Worm (Caenorhabditis elegans) whole organism, young adult: ENCODE measurements around the gene F38B7.10.

ENCODE experiments used
- B0019.2 ChIP-seq: fragments of 200-800 bp; sonication (Bioruptor generic); conservative IDR thresholded peaks from 2 replicates; pipeline ENCODE4 v1.3.6; 2022; ENCODE audit warnings: missing genetic modification reagents, missing genetic modification characterization, missing compliant biosample characterization
- C06A6.2 ChIP-seq: fragments of 200-800 bp; sonication (Bioruptor generic); conservative IDR thresholded peaks from 2 replicates; pipeline ENCODE4 v1.3.6; 2022; ENCODE audit warnings: missing genetic modification characterization, missing compliant biosample characterization
- F22D6.2 ChIP-seq: sonication (generic microtip); optimal IDR thresholded peaks from 2 replicates; lab custom pipeline; 2016; ENCODE audit warnings: mild to moderate bottlenecking, missing genetic modification characterization, missing compliant biosample characterization
- F37B4.10 ChIP-seq: fragments of 200-800 bp; sonication (Bioruptor generic); IDR thresholded peaks from 2 replicates; pipeline ENCODE4 v1.3.6; 2022; ENCODE audit warnings: missing genetic modification characterization, missing compliant biosample characterization
- F55B11.4 ChIP-seq: sonication (generic microtip); optimal IDR thresholded peaks from 2 replicates; lab custom pipeline; 2016; ENCODE audit warnings: missing compliant biosample characterization, missing genetic modification characterization, borderline replicate concordance; ENCODE audit not compliant: insufficient read depth
- F57A8.1 ChIP-seq: fragments of 200-800 bp; sonication (Bioruptor generic); optimal IDR thresholded peaks from 2 replicates; lab custom pipeline; 2018; ENCODE audit warnings: mild to moderate bottlenecking, missing genetic modification characterization, moderate library complexity, missing compliant biosample characterization
- T07F8.4 ChIP-seq: sonication (generic microtip); optimal IDR thresholded peaks from 2 replicates; lab custom pipeline; 2016; ENCODE audit warnings: mild to moderate bottlenecking, missing genetic modification characterization, moderate library complexity, missing compliant biosample characterization
- Y56A3A.18 ChIP-seq: fragments of 200-800 bp; sonication (Bioruptor generic); IDR thresholded peaks from 2 replicates; pipeline ENCODE4 v1.3.6; 2022; ENCODE audit warnings: missing genetic modification reagents, missing genetic modification characterization, missing compliant biosample characterization
- ama-1 ChIP-seq, 3 experiments: fragments of 150-350 bp in 1 of 3; sonication (generic microtip) in 2 of 3; optimal IDR thresholded peaks; 2 replicates each; lab custom pipeline; 2014 to 2018; ENCODE audit warnings: missing biosample characterization in 2 of 3, missing genetic modification characterization in 2 of 3, missing genetic modification reagents in 2 of 3
- atf-7 ChIP-seq: sonication (generic microtip); optimal IDR thresholded peaks from 2 replicates; lab custom pipeline; 2017; ENCODE audit warnings: mild to moderate bottlenecking, missing genetic modification characterization, missing compliant biosample characterization
- bed-1 ChIP-seq: fragments of 200-800 bp; sonication (Bioruptor generic); IDR thresholded peaks from 2 replicates; pipeline ENCODE4 v1.3.6; 2022; ENCODE audit warnings: missing genetic modification reagents, missing genetic modification characterization, missing compliant biosample characterization
- bed-2 ChIP-seq: fragments of 200-800 bp; sonication (Bioruptor generic); IDR thresholded peaks from 2 replicates; pipeline ENCODE4 v1.3.6; 2022; ENCODE audit warnings: missing genetic modification reagents, missing genetic modification characterization, missing compliant biosample characterization
- cebp-1 ChIP-seq, 2 experiments: fragments of 200-800 bp in 1 of 2; sonication (Bioruptor generic) in 1 of 2; sonication (generic microtip) in 1 of 2; IDR thresholded peaks in 1 of 2; optimal IDR thresholded peaks in 1 of 2; 2 replicates each; pipeline versions ENCODE4 v1.3.6 to Lab custom; 2017 to 2022; ENCODE audit warnings: missing compliant biosample characterization in 2 of 2, missing genetic modification characterization in 2 of 2, mild to moderate bottlenecking in 1 of 2, missing genetic modification reagents in 1 of 2, moderate library complexity in 1 of 2
- ceh-27 ChIP-seq: fragments of 200-800 bp; sonication (Bioruptor generic); optimal IDR thresholded peaks from 2 replicates; lab custom pipeline; 2018; ENCODE audit warnings: mild to moderate bottlenecking, missing genetic modification characterization, moderate library complexity, missing compliant biosample characterization
- die-1 ChIP-seq: sonication (generic microtip); optimal IDR thresholded peaks from 2 replicates; lab custom pipeline; 2016; ENCODE audit warnings: missing genotype, mild to moderate bottlenecking, missing genetic modification characterization, missing compliant biosample characterization
- dpff-1 ChIP-seq: sonication (generic microtip); optimal IDR thresholded peaks from 2 replicates; lab custom pipeline; 2017; ENCODE audit warnings: mild to moderate bottlenecking, missing genetic modification characterization, missing compliant biosample characterization
- dpl-1 ChIP-seq: fragments of 150-350 bp; optimal IDR thresholded peaks from 2 replicates; lab custom pipeline; 2014; ENCODE audit warnings: missing biosample characterization, missing genetic modification reagents, missing genetic modification characterization
- egl-18 ChIP-seq: fragments of 200-800 bp; sonication (Bioruptor generic); IDR thresholded peaks from 2 replicates; pipeline ENCODE4 v1.3.6; 2022; ENCODE audit warnings: missing genetic modification reagents, missing genetic modification characterization, missing compliant biosample characterization
- gei-17 ChIP-seq: fragments of 200-800 bp; sonication (Bioruptor generic); optimal IDR thresholded peaks from 2 replicates; lab custom pipeline; 2018; ENCODE audit warnings: mild to moderate bottlenecking, missing genetic modification characterization, missing compliant biosample characterization
- him-1 ChIP-seq: sonication (generic microtip); optimal IDR thresholded peaks from 2 replicates; lab custom pipeline; 2016; ENCODE audit warnings: missing genotype, missing genetic modification reagents, missing genetic modification characterization, missing compliant biosample characterization
- hlh-12 ChIP-seq: sonication (generic microtip); optimal IDR thresholded peaks from 2 replicates; lab custom pipeline; 2016; ENCODE audit warnings: missing genetic modification characterization, missing compliant biosample characterization
- hlh-26 ChIP-seq: fragments of 200-800 bp; sonication (Bioruptor generic); conservative IDR thresholded peaks from 2 replicates; pipeline ENCODE4 v1.3.6; 2022; ENCODE audit warnings: missing genetic modification reagents, missing genetic modification characterization, missing compliant biosample characterization
- hmg-20 ChIP-seq: fragments of 200-800 bp; sonication (Bioruptor generic); IDR thresholded peaks from 2 replicates; pipeline ENCODE4 v1.3.6; 2022; ENCODE audit warnings: missing genetic modification reagents, missing genetic modification characterization, missing compliant biosample characterization
- lag-1 ChIP-seq: fragments of 200-800 bp; sonication (Bioruptor generic); IDR thresholded peaks from 2 replicates; pipeline ENCODE4 v1.3.6; 2022; ENCODE audit warnings: missing genetic modification reagents, missing genetic modification characterization, missing compliant biosample characterization
- lin-35 ChIP-seq, 3 experiments: fragments of 150-350 bp in 2 of 3; sonication (generic microtip) in 1 of 3; optimal IDR thresholded peaks; 2 replicates each; lab custom pipeline; 2014 to 2018; ENCODE audit warnings: missing biosample characterization in 3 of 3, missing genetic modification characterization in 3 of 3, missing genetic modification reagents in 3 of 3
- mxl-1 ChIP-seq: sonication (generic microtip); optimal IDR thresholded peaks from 2 replicates; lab custom pipeline; 2016; ENCODE audit warnings: missing genetic modification characterization, missing compliant biosample characterization
- nhr-179 ChIP-seq: sonication (generic microtip); optimal IDR thresholded peaks from 2 replicates; lab custom pipeline; 2016; ENCODE audit warnings: mild to moderate bottlenecking, missing genetic modification characterization, missing compliant biosample characterization
- nhr-80 ChIP-seq: sonication (generic microtip); optimal IDR thresholded peaks from 2 replicates; lab custom pipeline; 2016; ENCODE audit warnings: missing genetic modification characterization, missing compliant biosample characterization
- snpc-3.4 ChIP-seq: sonication (generic microtip); optimal IDR thresholded peaks from 2 replicates; lab custom pipeline; 2017; ENCODE audit warnings: missing genetic modification characterization, mild to moderate bottlenecking, missing compliant biosample characterization, antibody characterized with exemption, moderate library complexity, missing genotype, missing genetic modification reagents
- somi-1 ChIP-seq: fragments of 200-800 bp; sonication (Bioruptor generic); optimal IDR thresholded peaks from 2 replicates; lab custom pipeline; 2018; ENCODE audit warnings: mild to moderate bottlenecking, missing genetic modification characterization, missing compliant biosample characterization
- sptf-2 ChIP-seq: fragments of 200-800 bp; sonication (Bioruptor generic); optimal IDR thresholded peaks from 2 replicates; lab custom pipeline; 2018; ENCODE audit warnings: mild to moderate bottlenecking, missing genetic modification characterization, missing compliant biosample characterization
- xnd-1 ChIP-seq: sonication (generic microtip); optimal IDR thresholded peaks from 2 replicates; lab custom pipeline; 2016; ENCODE audit warnings: missing genotype, missing genetic modification reagents, missing genetic modification characterization, missing compliant biosample characterization
- zfh-2 ChIP-seq: fragments of 200-800 bp; sonication (Bioruptor generic); conservative IDR thresholded peaks from 2 replicates; pipeline ENCODE4 v1.3.6; 2022; ENCODE audit warnings: missing genetic modification reagents, missing genetic modification characterization, missing compliant biosample characterization
- ztf-18 ChIP-seq: sonication (generic microtip); optimal IDR thresholded peaks from 2 replicates; lab custom pipeline; 2016; ENCODE audit warnings: missing genotype, mild to moderate bottlenecking, missing genetic modification characterization, missing compliant biosample characterization

Gene F38B7.10

DNA sequence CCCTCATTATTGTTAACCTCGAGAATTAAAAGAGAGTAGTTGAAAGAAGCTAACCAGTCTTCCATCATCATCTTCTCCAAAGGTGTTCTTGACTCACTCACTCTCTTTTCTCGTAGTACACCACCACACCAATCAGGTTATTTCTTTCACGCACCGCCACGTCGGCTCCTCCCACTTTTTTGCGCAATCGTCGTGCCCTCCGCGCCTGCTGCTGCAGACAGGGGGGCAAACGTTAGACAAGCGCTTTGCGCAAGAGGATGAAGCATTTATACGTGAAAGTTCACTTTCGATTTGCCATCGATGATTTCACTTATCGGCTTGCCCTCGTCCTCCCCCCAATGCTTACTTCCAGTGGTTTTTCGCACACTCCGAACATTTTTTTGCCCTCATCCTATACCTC, 20.0 kb upstream of the F38B7.10 start:
- TF ChIP-seq lag-1 (no peak), zfh-2 (peak; percentile 69), F57A8.1 (GFP tag; lab: Kevin White, UChicago) (no peak), nhr-179 (tag; lab: Kevin White, UChicago) (no peak)

DNA sequence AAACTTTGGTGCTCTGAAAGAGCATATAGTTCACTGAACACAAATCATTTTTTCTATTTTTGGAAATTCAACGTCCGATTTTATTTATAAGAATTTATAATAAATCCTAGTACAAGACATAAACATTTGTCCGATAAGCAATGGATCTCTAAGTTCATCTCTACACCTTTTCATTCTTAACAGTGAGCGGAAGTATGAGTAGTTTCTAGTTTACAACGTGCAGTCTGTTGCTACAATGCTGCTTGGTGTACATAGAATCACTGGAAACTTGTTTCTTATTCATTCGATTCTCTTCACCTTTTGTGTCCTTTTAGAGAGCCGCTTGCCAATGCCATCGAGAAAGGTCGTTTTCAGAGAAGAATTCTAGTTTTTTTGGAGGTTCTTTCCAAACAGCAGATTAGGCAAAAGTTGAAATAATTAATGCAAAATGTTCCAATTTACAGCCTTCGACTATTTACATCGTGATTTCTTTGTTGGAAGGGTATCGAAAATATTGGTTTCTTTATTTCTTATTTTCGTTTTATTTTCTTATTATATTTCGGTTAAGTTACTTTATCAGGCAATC, 18.3 kb upstream of the F38B7.10 start:
- no peak for TF ChIP-seq die-1 (tag; lab: Kevin White, UChicago)
- TF ChIP-seq snpc-3.4 (tag; lab: Kevin White, UChicago): no peak
- no peak for TF ChIP-seq bed-2 (GFP tag; lab: Robert Waterston, UW)
- TF ChIP-seq him-1 (tag; lab: Kevin White, UChicago): no peak
- no peak for TF ChIP-seq xnd-1 (tag; lab: Kevin White, UChicago)
- TF ChIP-seq sptf-2 (GFP tag; lab: Kevin White, UChicago): no peak
- TF ChIP-seq zfh-2: no peak
- no peak for TF ChIP-seq Y56A3A.18
- TF ChIP-seq F37B4.10 (GFP tag; lab: Robert Waterston, UW): no peak
- no peak for TF ChIP-seq hmg-20
- no peak for TF ChIP-seq ama-1 (optimal IDR thresholded peaks at IDR 0.05; lab: Kevin White, UChicago)
- TF ChIP-seq ama-1 (GFP tag; optimal IDR thresholded peaks at IDR 0.05; lab: Kevin White, UChicago): no peak
- no peak for TF ChIP-seq hlh-12

DNA sequence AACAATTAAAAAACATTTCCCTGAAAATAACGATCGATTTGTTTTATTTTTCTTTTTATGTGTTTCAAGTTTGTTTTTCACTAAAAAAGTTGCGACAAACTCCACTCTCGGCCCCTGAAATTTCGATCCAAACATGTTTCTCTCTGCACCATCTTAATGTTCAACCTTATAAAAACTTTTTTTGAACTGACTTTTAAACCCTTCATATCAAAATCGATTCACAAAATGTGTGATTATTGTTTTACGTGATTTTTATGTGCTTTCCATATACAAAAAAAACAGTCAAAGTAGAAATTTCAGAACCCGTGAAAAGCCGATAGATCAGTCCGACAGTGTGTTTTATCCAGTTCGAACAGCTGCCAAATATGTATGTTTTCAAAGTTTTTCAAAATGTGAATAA, 17.8 kb upstream of the F38B7.10 start, which contains the start of gene ccch-1:
Gene ccch-1, plus strand, starts transcription at position 301 of the 400 bp plus-strand sequence.
- no peak for TF ChIP-seq dpl-1 (GFP tag; lab: Kevin White, UChicago)
- TF ChIP-seq lag-1: no peak
- TF ChIP-seq cebp-1 (GFP tag; IDR thresholded peaks at IDR 0.05; lab: Robert Waterston, UW): no peak
- TF ChIP-seq cebp-1 (tag; optimal IDR thresholded peaks at IDR 0.05; lab: Kevin White, UChicago): no peak
- no peak for TF ChIP-seq mxl-1 (tag; lab: Kevin White, UChicago)
- TF ChIP-seq dpff-1 (tag; lab: Kevin White, UChicago): no peak
- no peak for TF ChIP-seq T07F8.4 (tag; lab: Kevin White, UChicago)
- TF ChIP-seq gei-17 (GFP tag; lab: Kevin White, UChicago): no peak
- no peak for TF ChIP-seq sptf-2 (GFP tag; lab: Kevin White, UChicago)
- no peak for TF ChIP-seq nhr-80 (tag; lab: Kevin White, UChicago)
- TF ChIP-seq lin-35 (GFP tag; optimal IDR thresholded peaks at IDR 0.05; lab: Kevin White, UChicago): no peak
- no peak for TF ChIP-seq B0019.2 (GFP tag; lab: Robert Waterston, UW)
- no peak for TF ChIP-seq him-1 (tag; lab: Kevin White, UChicago)
- no peak for TF ChIP-seq somi-1 (GFP tag; lab: Kevin White, UChicago)
- TF ChIP-seq ztf-18 (tag; lab: Kevin White, UChicago): no peak
- no peak for TF ChIP-seq hlh-26 (GFP tag; lab: Robert Waterston, UW)

DNA sequence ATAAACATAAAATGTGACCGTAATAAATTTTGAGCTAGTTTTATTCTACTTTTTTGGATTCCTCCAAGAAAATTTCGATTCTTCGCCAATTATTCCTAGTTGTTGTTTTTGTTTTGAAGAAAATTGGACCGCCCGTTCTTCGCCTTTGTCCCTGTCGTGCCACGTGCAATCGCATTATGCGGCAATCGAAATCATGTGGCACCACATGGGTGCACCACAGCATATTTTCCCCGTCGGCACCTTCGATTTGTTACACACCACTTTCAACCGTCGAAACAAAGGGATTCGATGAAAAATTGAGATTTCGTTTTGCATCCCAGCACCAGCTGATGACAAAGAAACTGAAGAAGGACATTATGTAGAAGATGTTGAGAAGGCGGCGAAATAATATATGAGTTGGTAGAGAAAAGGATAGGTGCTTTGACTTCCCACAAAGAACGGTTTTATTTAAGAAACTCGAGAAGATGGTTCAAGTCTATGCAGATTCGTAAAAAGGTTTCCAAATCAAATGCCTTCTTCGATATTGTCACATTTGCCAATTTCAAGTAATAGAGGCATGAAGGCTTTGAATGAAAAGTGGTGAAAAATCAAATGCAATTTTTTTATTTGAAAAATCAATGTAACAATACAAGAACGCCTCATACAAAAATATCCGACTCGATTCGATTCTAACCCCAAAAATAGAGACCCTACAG, 16.5 kb upstream of the F38B7.10 start:
- TF ChIP-seq egl-18 (GFP tag; lab: Robert Waterston, UW): no peak
- TF ChIP-seq bed-1 (GFP tag; lab: Robert Waterston, UW): no peak
- no peak for TF ChIP-seq cebp-1 (GFP tag; IDR thresholded peaks at IDR 0.05; lab: Robert Waterston, UW)
- TF ChIP-seq cebp-1 (tag; optimal IDR thresholded peaks at IDR 0.05; lab: Kevin White, UChicago): no peak
- no peak for TF ChIP-seq ceh-27 (GFP tag; lab: Kevin White, UChicago)
- no peak for TF ChIP-seq atf-7 (tag; lab: Kevin White, UChicago)
- no peak for TF ChIP-seq sptf-2 (GFP tag; lab: Kevin White, UChicago)
- TF ChIP-seq C06A6.2 (GFP tag; lab: Robert Waterston, UW): no peak
- no peak for TF ChIP-seq F55B11.4 (tag; lab: Kevin White, UChicago)
- no peak for TF ChIP-seq F22D6.2
